Worm (Caenorhabditis elegans) whole organism, L4/young adult: ENCODE measurements around the gene szy-2.

Source experiments
- W03F9.2 ChIP-seq: fragments of 150-350 bp; optimal IDR thresholded peaks from 2 replicates; lab custom pipeline; 2014; ENCODE audit warnings: missing biosample characterization, missing genetic modification characterization
- him-1 ChIP-seq: sonication (generic microtip); optimal IDR thresholded peaks from 2 replicates; lab custom pipeline; 2016; ENCODE audit warnings: missing genotype, missing genetic modification reagents, missing genetic modification characterization, missing compliant biosample characterization

DNA sequence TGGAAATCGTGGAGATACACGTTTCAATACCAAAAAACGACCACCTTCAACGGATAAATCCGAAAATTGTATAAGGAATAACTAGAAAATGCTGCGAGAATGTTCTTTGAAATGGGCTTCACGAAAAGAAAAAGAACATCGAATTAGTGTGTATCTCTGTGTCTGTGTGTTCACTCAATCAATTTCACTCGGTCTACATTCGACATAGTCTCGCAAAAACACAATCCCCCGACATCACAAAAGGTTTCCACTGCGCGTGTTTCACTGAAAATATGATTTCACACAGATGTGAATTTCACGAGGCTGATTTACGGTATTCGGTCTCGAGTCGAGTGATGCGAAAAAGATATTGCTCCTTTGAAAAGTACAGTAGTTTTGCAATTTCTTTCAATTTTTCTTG, 2.6 kb upstream of the szy-2 start:
- TF ChIP-seq him-1 (no peak), W03F9.2 (tag; lab: Kevin White, UChicago) (no peak)
